Worm (Caenorhabditis elegans) whole organism, early embryonic: ENCODE measurements around the gene F20A1.6.
"Not testable (repeated sequence)": the region's sequence is repeated elsewhere in the genome, so short reads cannot be mapped to it uniquely, and the experiment has no call there.

Experiments used
- B0310.2 ChIP-seq: sonication (generic microtip); optimal IDR thresholded peaks from 2 replicates; lab custom pipeline; 2016; ENCODE audit warnings: mild to moderate bottlenecking, missing genetic modification characterization, missing compliant biosample characterization
- F13C5.2 ChIP-seq: sonication (generic microtip); optimal IDR thresholded peaks from 2 replicates; lab custom pipeline; 2017; ENCODE audit warnings: mild to moderate bottlenecking, missing genetic modification characterization, inconsistent platforms, missing compliant biosample characterization
- aly-1 ChIP-seq: sonication (generic microtip); optimal IDR thresholded peaks from 2 replicates; lab custom pipeline; 2016; ENCODE audit warnings: missing genetic modification characterization, missing compliant biosample characterization
- ama-1 ChIP-seq: fragments of 150-350 bp; optimal IDR thresholded peaks from 2 replicates; lab custom pipeline; 2014
- ceh-13 ChIP-seq: fragments of 200-800 bp; sonication (Bioruptor generic); optimal IDR thresholded peaks from 2 replicates; lab custom pipeline; 2018; ENCODE audit warnings: mild to moderate bottlenecking, missing genetic modification characterization, missing compliant biosample characterization
- ceh-36 ChIP-seq: sonication (generic microtip); optimal IDR thresholded peaks from 2 replicates; lab custom pipeline; 2016; ENCODE audit warnings: missing genetic modification characterization, inconsistent platforms, missing compliant biosample characterization
- ets-7 ChIP-seq: sonication (generic microtip); optimal IDR thresholded peaks from 2 replicates; lab custom pipeline; 2016; ENCODE audit warnings: missing genotype, missing genetic modification characterization, missing compliant biosample characterization
- flt-1 ChIP-seq: fragments of 200-800 bp; sonication (Bioruptor generic); IDR thresholded peaks from 2 replicates; pipeline ENCODE4 v1.3.6; 2022; ENCODE audit warnings: missing genetic modification characterization, missing compliant biosample characterization
- hmbx-1 ChIP-seq: sonication (generic microtip); optimal IDR thresholded peaks from 2 replicates; lab custom pipeline; 2016; ENCODE audit warnings: mild to moderate bottlenecking, missing genetic modification characterization, missing compliant biosample characterization
- hmg-4 ChIP-seq: fragments of 200-800 bp; sonication (Bioruptor generic); optimal IDR thresholded peaks from 2 replicates; lab custom pipeline; 2018; ENCODE audit warnings: mild to moderate bottlenecking, missing genetic modification characterization, missing compliant biosample characterization
- hnd-1 ChIP-seq: sonication (generic microtip); optimal IDR thresholded peaks from 2 replicates; lab custom pipeline; 2016; ENCODE audit warnings: missing genetic modification characterization, missing compliant biosample characterization
- pes-1 ChIP-seq: fragments of 200-800 bp; sonication (Bioruptor generic); IDR thresholded peaks from 2 replicates; pipeline ENCODE4 v1.3.6; 2022; ENCODE audit warnings: missing genetic modification reagents, missing genetic modification characterization, missing compliant biosample characterization
- scrt-1 ChIP-seq: fragments of 200-800 bp; sonication (Bioruptor generic); IDR thresholded peaks from 2 replicates; pipeline ENCODE4 v1.3.6; 2022; ENCODE audit warnings: missing genetic modification characterization, missing compliant biosample characterization
- sea-1 ChIP-seq: fragments of 200-800 bp; sonication (Bioruptor generic); conservative IDR thresholded peaks from 2 replicates; pipeline ENCODE4 v1.3.6; 2022; ENCODE audit warnings: missing genetic modification characterization, missing compliant biosample characterization
- tbx-11 ChIP-seq: fragments of 200-800 bp; sonication (Bioruptor generic); IDR thresholded peaks from 2 replicates; pipeline ENCODE4 v1.3.6; 2022; ENCODE audit warnings: missing genetic modification characterization, missing compliant biosample characterization
- tbx-37 ChIP-seq: fragments of 200-800 bp; sonication (Bioruptor generic); conservative IDR thresholded peaks from 2 replicates; pipeline ENCODE4 v1.3.6; 2022; ENCODE audit warnings: missing genetic modification reagents, missing genetic modification characterization, missing compliant biosample characterization
- tra-4 ChIP-seq: sonication (generic microtip); optimal IDR thresholded peaks from 2 replicates; lab custom pipeline; 2017; ENCODE audit warnings: missing genetic modification characterization, missing compliant biosample characterization

F20A1.6 gene

ce11 chrV:7059350-7059749 is 32.4 kb upstream of the F20A1.6 start, which contains the start of gene mdt-6:
Gene mdt-6, minus strand, starts transcription at chrV:7059624.
- TF ChIP-seq pes-1 (GFP tag; lab: Robert Waterston, UW) = no peak
- no peak for TF ChIP-seq ceh-13 (GFP tag; lab: Kevin White, UChicago)
- TF ChIP-seq B0310.2 (tag; lab: Kevin White, UChicago) = no peak
- TF ChIP-seq flt-1 (GFP tag; lab: Robert Waterston, UW) = no peak
- no peak for TF ChIP-seq sea-1 (GFP tag; lab: Robert Waterston, UW)
- no peak for TF ChIP-seq tbx-11
- no peak for TF ChIP-seq F13C5.2 (tag; lab: Kevin White, UChicago)
- no peak for TF ChIP-seq scrt-1
- TF ChIP-seq tbx-37 = no peak
- TF ChIP-seq hnd-1 (tag; lab: Kevin White, UChicago) = no peak
- no peak for TF ChIP-seq tra-4
- no peak for TF ChIP-seq hmbx-1 (tag; lab: Kevin White, UChicago)
- TF ChIP-seq ceh-36 (tag; lab: Kevin White, UChicago) = no peak
- TF ChIP-seq ets-7 = no peak
- TF ChIP-seq hmg-4 (GFP tag; lab: Kevin White, UChicago) = no peak
- no peak for TF ChIP-seq ama-1 (lab: Kevin White, UChicago)
- TF ChIP-seq aly-1 (tag; lab: Kevin White, UChicago) = no peak

- TF ChIP-seq aly-1 (tag; lab: Kevin White, UChicago); F13C5.2 (tag; lab: Kevin White, UChicago); scrt-1: not testable (repeated sequence)
Measured at ce11 chrV:7057795-7058194, 30.8 kb upstream of the F20A1.6 start, which contains the start of gene Y57E12AL.2. Gene Y57E12AL.2, plus strand, starts transcription at chrV:7058095.

- TF ChIP-seq ets-7 (no peak), ceh-36 (tag; lab: Kevin White, UChicago) (no peak)
Measured at ce11 chrV:7054598-7054997, 27.6 kb upstream of the F20A1.6 start, which contains the start of gene spig-8. Gene spig-8, plus strand, starts transcription at chrV:7054898.

- TF ChIP-seq aly-1 (tag; lab: Kevin White, UChicago) = no peak
- no peak for TF ChIP-seq ama-1 (lab: Kevin White, UChicago)
- no peak for TF ChIP-seq ceh-13 (GFP tag; lab: Kevin White, UChicago)
- TF ChIP-seq hmg-4 (GFP tag; lab: Kevin White, UChicago) = no peak
- TF ChIP-seq tbx-11 = no peak
- TF ChIP-seq ets-7 = no peak
- TF ChIP-seq F13C5.2 (tag; lab: Kevin White, UChicago) = no peak
- no peak for TF ChIP-seq flt-1 (GFP tag; lab: Robert Waterston, UW)
- no peak for TF ChIP-seq hnd-1 (tag; lab: Kevin White, UChicago)
- TF ChIP-seq tbx-37 = no peak
- no peak for TF ChIP-seq sea-1 (GFP tag; lab: Robert Waterston, UW)
- TF ChIP-seq hmbx-1 (tag; lab: Kevin White, UChicago) = no peak
- TF ChIP-seq ceh-36 (tag; lab: Kevin White, UChicago) = no peak
- no peak for TF ChIP-seq pes-1 (GFP tag; lab: Robert Waterston, UW)
- TF ChIP-seq tra-4 = no peak
- no peak for TF ChIP-seq B0310.2 (tag; lab: Kevin White, UChicago)
Measured at ce11 chrV:7053100-7053499, 26.1 kb upstream of the F20A1.6 start, which contains the start of gene txt-17. Gene txt-17, minus strand, starts transcription at chrV:7053200.

ce11 chrV:7051133-7051765 is 24.3 kb upstream of the F20A1.6 start, which contains the start of the genes tofu-2 and spig-1:
Gene tofu-2, minus strand, starts transcription at chrV:7051248.
Gene spig-1, plus strand, starts transcription at chrV:7051715.
- no peak for TF ChIP-seq aly-1 (tag; lab: Kevin White, UChicago)

ce11 chrV:7050153-7050552 is 23.2 kb upstream of the F20A1.6 start:
- TF ChIP-seq B0310.2 (tag; lab: Kevin White, UChicago) (no peak), flt-1 (GFP tag; lab: Robert Waterston, UW) (no peak), tbx-11 (no peak), hnd-1 (tag; lab: Kevin White, UChicago) (no peak)

- no peak for TF ChIP-seq aly-1 (tag; lab: Kevin White, UChicago)
- TF ChIP-seq sea-1 (GFP tag; lab: Robert Waterston, UW) = no peak
- no peak for TF ChIP-seq tbx-11
- no peak for TF ChIP-seq pes-1 (GFP tag; lab: Robert Waterston, UW)
- TF ChIP-seq scrt-1 = no peak
- TF ChIP-seq tbx-37 = no peak
- TF ChIP-seq hmbx-1 (tag; lab: Kevin White, UChicago) = no peak
- no peak for TF ChIP-seq flt-1 (GFP tag; lab: Robert Waterston, UW)
- TF ChIP-seq ets-7 = no peak
- TF ChIP-seq B0310.2 (tag; lab: Kevin White, UChicago) = no peak
- TF ChIP-seq ceh-36 (tag; lab: Kevin White, UChicago) = no peak
- TF ChIP-seq ceh-13 (GFP tag; lab: Kevin White, UChicago) = no peak
- TF ChIP-seq F13C5.2 (tag; lab: Kevin White, UChicago) = no peak
Measured at ce11 chrV:7047512-7047911, 20.6 kb upstream of the F20A1.6 start, which contains the start of gene F20A1.8. Gene F20A1.8, minus strand, starts transcription at chrV:7047612.

ce11 chrV:7046005-7046404 is 19.1 kb upstream of the F20A1.6 start, which contains the start of gene F20A1.2:
Gene F20A1.2, plus strand, starts transcription at chrV:7046305.
- TF ChIP-seq tbx-11 = no peak
- TF ChIP-seq ceh-13 (GFP tag; lab: Kevin White, UChicago) = no peak
- no peak for TF ChIP-seq sea-1 (GFP tag; lab: Robert Waterston, UW)
- no peak for TF ChIP-seq pes-1 (GFP tag; lab: Robert Waterston, UW)
- TF ChIP-seq tbx-37 = no peak
- no peak for TF ChIP-seq ets-7
- no peak for TF ChIP-seq F13C5.2 (tag; lab: Kevin White, UChicago)
- TF ChIP-seq hmbx-1 (tag; lab: Kevin White, UChicago) = no peak
- no peak for TF ChIP-seq tra-4
